Fruit fly (Drosophila melanogaster) whole organism, embryonic: ENCODE results near the gene Shc.

Experiments
- ATbp ChIP-seq: fragments of 200-800 bp; sonication (Bioruptor generic); optimal IDR thresholded peaks from 2 replicates; lab custom pipeline; 2017; ENCODE audit warnings: missing biosample characterization, mild to moderate bottlenecking, missing genetic modification characterization, missing genetic modification reagents
- Ada2b ChIP-seq: fragments of 200-800 bp; sonication (Bioruptor generic); IDR thresholded peaks from 2 replicates; pipeline ENCODE4 v1.3.6; 2022; ENCODE audit warnings: missing biosample characterization, missing genetic modification characterization
- Asciz ChIP-seq: fragments of 200-800 bp; sonication (Bioruptor generic); optimal IDR thresholded peaks from 2 replicates; lab custom pipeline; 2017; ENCODE audit warnings: missing biosample characterization, mild to moderate bottlenecking, missing genetic modification characterization, missing genetic modification reagents
- BtbVII ChIP-seq: fragments of 200-800 bp; sonication (Bioruptor generic); optimal IDR thresholded peaks from 3 replicates; lab custom pipeline; 2017; ENCODE audit warnings: missing biosample characterization, mild to moderate bottlenecking, missing genetic modification characterization
- C15 ChIP-seq: fragments of 200-800 bp; sonication (Bioruptor generic); IDR thresholded peaks from 3 replicates; pipeline ENCODE4 v1.3.6; 2022; ENCODE audit warnings: missing biosample characterization, missing genetic modification characterization
- CG10366 ChIP-seq: fragments of 200-800 bp; sonication (Bioruptor generic); IDR thresholded peaks from 2 replicates; pipeline ENCODE4 v1.3.6; 2022; ENCODE audit warnings: missing biosample characterization, missing genetic modification characterization
- CG10431 ChIP-seq: fragments of 200-800 bp; sonication (Bioruptor generic); optimal IDR thresholded peaks from 3 replicates; lab custom pipeline; 2018; ENCODE audit warnings: missing biosample characterization, mild to moderate bottlenecking, missing genetic modification characterization
- CG10654 ChIP-seq: fragments of 200-800 bp; sonication (Bioruptor generic); optimal IDR thresholded peaks from 2 replicates; lab custom pipeline; 2016; ENCODE audit warnings: missing biosample characterization, missing genetic modification characterization
- CG11456 ChIP-seq: fragments of 200-800 bp; sonication (Bioruptor generic); IDR thresholded peaks from 3 replicates; pipeline ENCODE4 v1.3.6; 2022; ENCODE audit warnings: missing biosample characterization, missing genetic modification characterization
- CG12219 ChIP-seq: fragments of 200-800 bp; sonication (Bioruptor generic); optimal IDR thresholded peaks from 3 replicates; lab custom pipeline; 2018; ENCODE audit warnings: missing biosample characterization, mild to moderate bottlenecking, missing genetic modification characterization
- CG14710 ChIP-seq: fragments of 200-800 bp; sonication (Bioruptor generic); optimal IDR thresholded peaks from 3 replicates; lab custom pipeline; 2019; ENCODE audit warnings: missing biosample characterization, mild to moderate bottlenecking, missing genetic modification characterization, moderate library complexity
- CG14860 ChIP-seq: fragments of 200-800 bp; sonication (Bioruptor generic); IDR thresholded peaks from 3 replicates; pipeline ENCODE4 v1.3.6; 2022; ENCODE audit warnings: missing biosample characterization, missing genetic modification characterization; ENCODE audit not compliant: partially characterized antibody
- CG2202 ChIP-seq: fragments of 200-800 bp; sonication (Bioruptor generic); optimal IDR thresholded peaks from 2 replicates; lab custom pipeline; 2018; ENCODE audit warnings: missing biosample characterization, mild to moderate bottlenecking, missing genetic modification characterization
- CG30431 ChIP-seq: fragments of 200-800 bp; sonication (Bioruptor generic); optimal IDR thresholded peaks from 2 replicates; lab custom pipeline; 2017; ENCODE audit warnings: missing biosample characterization, missing genetic modification characterization
- CG3838 ChIP-seq: fragments of 200-800 bp; sonication (Bioruptor generic); optimal IDR thresholded peaks from 3 replicates; lab custom pipeline; 2016; ENCODE audit warnings: missing biosample characterization, missing genetic modification characterization
- CG6175 ChIP-seq: fragments of 200-800 bp; sonication (Bioruptor generic); IDR thresholded peaks from 3 replicates; pipeline ENCODE4 v1.3.6; 2022; ENCODE audit warnings: missing biosample characterization, missing genetic modification characterization
- CG6272 ChIP-seq: fragments of 200-800 bp; sonication (Bioruptor generic); IDR thresholded peaks from 2 replicates; pipeline ENCODE4 v1.3.6; 2022; ENCODE audit warnings: missing biosample characterization, missing genetic modification characterization
- CG7357 ChIP-seq: fragments of 200-800 bp; sonication (Bioruptor generic); IDR thresholded peaks from 3 replicates; pipeline ENCODE4 v1.3.6; 2022; ENCODE audit warnings: missing biosample characterization, missing genetic modification characterization
- CG7839 ChIP-seq: fragments of 200-800 bp; sonication (Bioruptor generic); optimal IDR thresholded peaks from 3 replicates; lab custom pipeline; 2018; ENCODE audit warnings: missing biosample characterization, mild to moderate bottlenecking, missing genetic modification characterization, moderate library complexity
- CG9437 ChIP-seq: fragments of 200-800 bp; sonication (Bioruptor generic); optimal IDR thresholded peaks from 2 replicates; lab custom pipeline; 2018; ENCODE audit warnings: missing biosample characterization, mild to moderate bottlenecking, missing genetic modification characterization
- CG9727 ChIP-seq: fragments of 200-800 bp; sonication (Bioruptor generic); optimal IDR thresholded peaks from 3 replicates; lab custom pipeline; 2017; ENCODE audit warnings: missing biosample characterization, mild to moderate bottlenecking, missing genetic modification characterization
- CG9932 ChIP-seq: fragments of 200-800 bp; sonication (Bioruptor generic); IDR thresholded peaks from 2 replicates; pipeline ENCODE4 v1.3.6; 2022; ENCODE audit warnings: missing biosample characterization, missing genetic modification characterization
- Dfd ChIP-seq, 2 experiments: fragments of >200 bp; optimal IDR thresholded peaks; 2 replicates each; lab custom pipeline; 2017; ENCODE audit warnings: missing biosample characterization in 2 of 2, missing genetic modification characterization in 2 of 2
- Dip2 ChIP-seq: fragments of 200-800 bp; sonication (Bioruptor generic); IDR thresholded peaks from 2 replicates; pipeline ENCODE4 v1.3.6; 2022; ENCODE audit warnings: missing biosample characterization, missing genetic modification characterization
- Dll ChIP-seq: fragments of 200-800 bp; sonication (Bioruptor generic); IDR thresholded peaks from 4 replicates; pipeline ENCODE4 v1.3.6; 2022; ENCODE audit warnings: missing biosample characterization, missing genetic modification characterization; ENCODE audit not compliant: partially characterized antibody
- GATAe ChIP-seq: fragments of 200-800 bp; sonication (Bioruptor generic); conservative IDR thresholded peaks from 2 replicates; pipeline ENCODE4 v1.3.6; 2022; ENCODE audit warnings: missing biosample characterization, missing genetic modification characterization
- Gsc ChIP-seq: fragments of 200-800 bp; sonication (Bioruptor generic); IDR thresholded peaks from 2 replicates; pipeline ENCODE4 v1.3.6; 2022; ENCODE audit warnings: missing biosample characterization, missing genetic modification characterization
- H2.0 ChIP-seq: fragments of 200-800 bp; sonication (Bioruptor generic); IDR thresholded peaks from 2 replicates; pipeline ENCODE4 v1.3.6; 2022; ENCODE audit warnings: missing biosample characterization, missing genetic modification characterization
- HLH3B ChIP-seq: fragments of 200-800 bp; sonication (Bioruptor generic); IDR thresholded peaks from 2 replicates; pipeline ENCODE4 v1.3.6; 2022; ENCODE audit warnings: missing biosample characterization, missing genetic modification characterization
- NC2β ChIP-seq: fragments of 200-800 bp; sonication (Bioruptor generic); optimal IDR thresholded peaks from 2 replicates; lab custom pipeline; 2016; ENCODE audit warnings: missing biosample characterization, missing genetic modification characterization
- Opbp ChIP-seq: fragments of 200-800 bp; sonication (Bioruptor generic); IDR thresholded peaks from 3 replicates; pipeline ENCODE4 v1.3.6; 2022; ENCODE audit warnings: missing biosample characterization, missing genetic modification characterization; ENCODE audit not compliant: partially characterized antibody
- Rfx ChIP-seq: fragments of 200-800 bp; sonication (Bioruptor generic); IDR thresholded peaks from 2 replicates; pipeline ENCODE4 v1.3.6; 2022; ENCODE audit warnings: missing biosample characterization, missing genetic modification characterization
- Ssrp ChIP-seq: fragments of 200-800 bp; sonication (Bioruptor generic); optimal IDR thresholded peaks from 2 replicates; lab custom pipeline; 2018; ENCODE audit warnings: missing biosample characterization, mild to moderate bottlenecking, missing genetic modification characterization, moderate library complexity
- ab ChIP-seq: fragments of 200-800 bp; sonication (Bioruptor generic); optimal IDR thresholded peaks from 2 replicates; lab custom pipeline; 2016; ENCODE audit warnings: missing biosample characterization, missing genetic modification characterization
- cg ChIP-seq: fragments of 200-800 bp; sonication (Bioruptor generic); optimal IDR thresholded peaks from 3 replicates; lab custom pipeline; 2019; ENCODE audit warnings: missing biosample characterization, mild to moderate bottlenecking, missing genetic modification characterization, moderate library complexity
- chif ChIP-seq, 2 experiments: fragments of 200-800 bp; sonication (Bioruptor generic); optimal IDR thresholded peaks; 3 replicates each; lab custom pipeline; 2016; ENCODE audit warnings: missing biosample characterization in 2 of 2, missing genetic modification characterization in 2 of 2
- dysf ChIP-seq: fragments of 200-800 bp; sonication (Bioruptor generic); IDR thresholded peaks from 3 replicates; pipeline ENCODE4 v1.3.6; 2022; ENCODE audit warnings: missing biosample characterization, missing genetic modification characterization
- fu2 ChIP-seq: fragments of 200-800 bp; sonication (Bioruptor generic); optimal IDR thresholded peaks from 2 replicates; lab custom pipeline; 2016; ENCODE audit warnings: missing biosample characterization, missing genetic modification characterization
- gt ChIP-seq: fragments of 200-800 bp; sonication (Bioruptor generic); IDR thresholded peaks from 2 replicates; pipeline ENCODE4 v1.3.6; 2022; ENCODE audit warnings: missing biosample characterization, missing genetic modification characterization
- hb ChIP-seq: fragments of 200-800 bp; sonication (Bioruptor generic); IDR thresholded peaks from 3 replicates; pipeline ENCODE4 v1.3.6; 2022; ENCODE audit warnings: missing biosample characterization, missing genetic modification characterization; ENCODE audit not compliant: partially characterized antibody
- klu ChIP-seq: fragments of 200-800 bp; sonication (Bioruptor generic); IDR thresholded peaks from 2 replicates; pipeline ENCODE4 v1.3.6; 2022; ENCODE audit warnings: missing biosample characterization, missing genetic modification characterization
- lab ChIP-seq: fragments of 200-800 bp; sonication (Bioruptor generic); optimal IDR thresholded peaks from 3 replicates; lab custom pipeline; 2017; ENCODE audit warnings: missing biosample characterization, missing genetic modification characterization, mild to moderate bottlenecking, moderate library complexity, missing genetic modification reagents
- mld ChIP-seq: fragments of 200-800 bp; sonication (Bioruptor generic); IDR thresholded peaks from 3 replicates; pipeline ENCODE4 v1.3.6; 2022; ENCODE audit warnings: missing biosample characterization, missing genetic modification characterization; ENCODE audit not compliant: partially characterized antibody
- phol ChIP-seq: fragments of 200-800 bp; sonication (Bioruptor generic); optimal IDR thresholded peaks from 3 replicates; lab custom pipeline; 2018; ENCODE audit warnings: missing biosample characterization, mild to moderate bottlenecking, missing genetic modification characterization, moderate library complexity
- toy ChIP-seq: fragments of 200-800 bp; sonication (Bioruptor generic); IDR thresholded peaks from 2 replicates; pipeline ENCODE4 v1.3.6; 2022; ENCODE audit warnings: missing biosample characterization, missing genetic modification characterization
- trh ChIP-seq: fragments of 200-800 bp; sonication (Bioruptor generic); optimal IDR thresholded peaks from 2 replicates; lab custom pipeline; 2016; ENCODE audit warnings: missing biosample characterization, missing genetic modification characterization
- tup ChIP-seq: fragments of 200-800 bp; sonication (Bioruptor generic); optimal IDR thresholded peaks from 2 replicates; lab custom pipeline; 2016; ENCODE audit warnings: missing biosample characterization, mild to moderate bottlenecking, missing genetic modification characterization, moderate library complexity
- usp ChIP-seq: fragments of >200 bp; optimal IDR thresholded peaks from 2 replicates; lab custom pipeline; 2017; ENCODE audit warnings: missing biosample characterization, missing genetic modification characterization
- vvl ChIP-seq: fragments of 200-800 bp; sonication (Bioruptor generic); IDR thresholded peaks from 2 replicates; pipeline ENCODE4 v1.3.6; 2022; ENCODE audit warnings: missing biosample characterization, missing genetic modification characterization
- zf30C ChIP-seq: fragments of 200-800 bp; sonication (Bioruptor generic); optimal IDR thresholded peaks from 3 replicates; lab custom pipeline; 2018; ENCODE audit warnings: missing biosample characterization, mild to moderate bottlenecking, missing genetic modification characterization

The Shc gene

DNA sequence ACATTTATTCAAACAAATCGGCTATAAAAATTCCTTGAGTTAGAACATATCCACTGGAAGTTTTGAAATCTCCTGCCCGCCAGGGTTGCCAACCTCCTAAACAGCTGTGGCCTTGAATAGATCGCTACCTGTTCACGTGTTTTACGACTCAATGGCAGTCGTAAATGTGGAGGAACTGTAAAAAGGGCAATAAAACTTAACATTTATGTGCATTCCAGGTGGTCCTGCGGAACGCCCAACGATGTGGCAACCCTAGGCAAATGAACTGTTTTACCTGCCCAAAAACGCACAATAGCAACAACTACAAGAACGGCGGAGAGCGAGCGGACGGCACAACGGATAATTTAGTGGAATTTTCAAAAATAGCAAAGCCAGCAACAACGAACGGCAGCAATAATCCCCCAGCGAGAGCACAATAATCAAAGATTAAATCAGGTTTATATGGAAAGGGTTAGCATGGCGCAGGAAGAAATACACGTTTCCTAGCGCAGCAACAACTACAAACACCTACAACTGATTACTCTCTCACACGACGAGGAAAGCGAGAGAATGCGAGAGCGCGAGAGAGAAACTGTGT lies 34.9 kb downstream of the Shc start (continued):
- TF ChIP-seq CG14710 (tag; lab: Kevin White, UChicago) = no peak
- TF ChIP-seq Opbp = 0 out of 3 replicates have a peak, but pooled peaks have one; percentile 30
- peak; percentile 49 for TF ChIP-seq CG10654 (GFP tag; lab: Kevin White, UChicago)
- TF ChIP-seq CG2202 = no peak
- TF ChIP-seq fu2 (GFP tag; lab: Kevin White, UChicago) = no peak
- TF ChIP-seq ab = no peak
- TF ChIP-seq Dip2 (GFP tag; lab: Robert Waterston, UW) = no peak
- no peak for TF ChIP-seq Dll (GFP tag; lab: Robert Waterston, UW)
- TF ChIP-seq gt (GFP tag; lab: Robert Waterston, UW) = no peak
- no peak for TF ChIP-seq C15 (GFP tag; lab: Robert Waterston, UW)
- TF ChIP-seq Ssrp = no peak
- TF ChIP-seq usp (GFP tag; lab: Kevin White, UChicago) = no peak
- no peak; the same call in 1 of the 2 replicates for TF ChIP-seq vvl (GFP tag; lab: Robert Waterston, UW)
- no peak for TF ChIP-seq CG11456 (GFP tag; lab: Robert Waterston, UW)
- TF ChIP-seq klu (GFP tag; lab: Robert Waterston, UW) = no peak
- TF ChIP-seq GATAe (GFP tag; lab: Robert Waterston, UW) = no peak
- TF ChIP-seq CG14860 (GFP tag; lab: Robert Waterston, UW) = no peak
- no peak for TF ChIP-seq Asciz (GFP tag; lab: Kevin White, UChicago)
- no peak for TF ChIP-seq toy
- TF ChIP-seq lab (GFP tag; lab: Kevin White, UChicago) = no peak
- peak; percentile 61 for TF ChIP-seq Rfx
- TF ChIP-seq HLH3B (GFP tag; lab: Robert Waterston, UW) = no peak
- TF ChIP-seq cg = no peak
- TF ChIP-seq CG9932 (GFP tag; lab: Robert Waterston, UW) = peak; percentile 20; the same call in 1 of the 2 replicates
- TF ChIP-seq trh = no peak
- peak; percentile 51 for TF ChIP-seq H2.0 (GFP tag; lab: Robert Waterston, UW)
- TF ChIP-seq hb (GFP tag; lab: Robert Waterston, UW) = no peak
- peak; percentile 71 for TF ChIP-seq phol (tag; lab: Kevin White, UChicago)
- TF ChIP-seq BtbVII (GFP tag; lab: Kevin White, UChicago) = no peak
- peak; percentile 48; the same call in 1 of the 3 replicates for TF ChIP-seq mld
- TF ChIP-seq ATbp = no peak
- no peak for TF ChIP-seq CG9727 (GFP tag; lab: Kevin White, UChicago)
- TF ChIP-seq CG6175 (GFP tag; lab: Robert Waterston, UW) = no peak
- peak; percentile 39; the same call in 1 of the 2 replicates for TF ChIP-seq CG6272
- no peak for TF ChIP-seq zf30C (GFP tag; lab: Kevin White, UChicago)
- TF ChIP-seq CG7839 = peak; percentile 38
- TF ChIP-seq Ada2b (GFP tag; lab: Robert Waterston, UW) = peak; percentile 58; the same call in 1 of the 2 replicates
- TF ChIP-seq NC2β (GFP tag; lab: Kevin White, UChicago) = peak; percentile 1
- TF ChIP-seq CG10366 (GFP tag; lab: Robert Waterston, UW) = peak; percentile 44; the same call in 1 of the 2 replicates
- TF ChIP-seq CG3838 (GFP tag; lab: Kevin White, UChicago) = no peak
- TF ChIP-seq CG9437 = no peak
- TF ChIP-seq Dfd (GFP tag; optimal IDR thresholded peaks at IDR 0.05; lab: Kevin White, UChicago) = no peak
- no peak for TF ChIP-seq CG10431 (GFP tag; lab: Kevin White, UChicago)
- TF ChIP-seq Gsc = 0 out of 2 replicates have a peak, but pooled peaks have one; percentile 27
- peak; percentile 27 for TF ChIP-seq CG30431
- TF ChIP-seq dysf (GFP tag; lab: Robert Waterston, UW) = peak; percentile 44; the same call in 1 of the 3 replicates
- TF ChIP-seq chif (GFP tag; optimal IDR thresholded peaks at IDR 0.05; lab: Kevin White, UChicago) = peak in 1 of 2 experiments; percentile 38
- peak; percentile 10; the same call in 1 of the 3 replicates for TF ChIP-seq CG7357 (GFP tag; lab: Robert Waterston, UW)
- peak; percentile 18 for TF ChIP-seq CG12219 (GFP tag; lab: Kevin White, UChicago)
- TF ChIP-seq tup (GFP tag; lab: Kevin White, UChicago) = no peak
